Fruit fly (Drosophila melanogaster) whole organism, adult: ENCODE data around the gene CG14053.

Experiments used
- CG12768 ChIP-seq: fragments of 200-800 bp; sonication (Bioruptor generic); optimal IDR thresholded peaks from 2 replicates; lab custom pipeline; 2017; ENCODE audit warnings: missing biosample characterization, missing genetic modification characterization, mild to moderate bottlenecking, moderate library complexity, missing genetic modification reagents
- CG33017 ChIP-seq: fragments of 200-800 bp; sonication (Bioruptor generic); optimal IDR thresholded peaks from 2 replicates; lab custom pipeline; 2018; ENCODE audit warnings: missing biosample characterization, mild to moderate bottlenecking, missing genetic modification characterization, moderate library complexity
- CG7045 ChIP-seq: fragments of 200-800 bp; sonication (Bioruptor generic); optimal IDR thresholded peaks from 2 replicates; lab custom pipeline; 2017; ENCODE audit warnings: missing biosample characterization, mild to moderate bottlenecking, missing genetic modification characterization
- CG7101 ChIP-seq: fragments of 200-800 bp; sonication (Bioruptor generic); optimal IDR thresholded peaks from 2 replicates; lab custom pipeline; 2018; ENCODE audit warnings: missing biosample characterization, mild to moderate bottlenecking, missing genetic modification characterization, moderate library complexity
- Clk ChIP-seq: fragments of 200-800 bp; sonication (Bioruptor generic); optimal IDR thresholded peaks from 2 replicates; lab custom pipeline; 2017; ENCODE audit warnings: missing biosample characterization, missing genetic modification characterization
- Crg-1 ChIP-seq: fragments of 200-800 bp; sonication (Bioruptor generic); optimal IDR thresholded peaks from 2 replicates; lab custom pipeline; 2016; ENCODE audit warnings: missing biosample characterization, missing genetic modification characterization
- bab1 ChIP-seq: fragments of 200-800 bp; sonication (Bioruptor generic); optimal IDR thresholded peaks from 3 replicates; lab custom pipeline; 2019; ENCODE audit warnings: missing biosample characterization, mild to moderate bottlenecking, missing genetic modification characterization, moderate library complexity
- ovo ChIP-seq: fragments of 200-800 bp; sonication (Bioruptor generic); optimal IDR thresholded peaks from 2 replicates; lab custom pipeline; 2016; ENCODE audit warnings: missing biosample characterization, missing genetic modification characterization
- toe ChIP-seq: fragments of 200-800 bp; sonication (Bioruptor generic); optimal IDR thresholded peaks from 2 replicates; lab custom pipeline; 2016; ENCODE audit warnings: missing biosample characterization, missing genetic modification characterization

DNA sequence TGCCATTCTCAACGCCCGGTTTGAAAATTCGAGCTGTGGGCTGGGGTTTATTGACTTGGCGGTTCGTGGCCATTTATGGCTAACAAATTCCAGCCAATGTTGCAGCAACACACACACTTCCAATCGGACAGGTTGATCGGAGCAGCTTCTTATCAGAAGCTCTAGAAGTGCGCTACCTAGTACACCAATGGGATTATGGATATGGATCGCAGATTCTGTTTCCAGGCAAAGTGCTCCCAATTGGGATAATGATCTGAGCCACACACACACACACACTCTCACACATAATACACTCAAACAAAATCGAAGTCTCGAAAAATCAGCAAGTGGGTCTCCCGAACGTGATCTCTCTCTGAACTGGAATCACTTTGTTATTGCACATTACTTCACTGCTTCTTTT is 27.9 kb upstream of the CG14053 start:
- TF ChIP-seq CG7045 (GFP tag; lab: Kevin White, UChicago) (no peak), bab1 (GFP tag; lab: Kevin White, UChicago) (no peak), ovo (GFP tag; lab: Kevin White, UChicago) (no peak), CG33017 (tag; lab: Kevin White, UChicago) (no peak), Clk (GFP tag; lab: Kevin White, UChicago) (no peak), CG7101 (no peak), toe (GFP tag; lab: Kevin White, UChicago) (no peak), Crg-1 (GFP tag; lab: Kevin White, UChicago) (no peak), CG12768 (GFP tag; lab: Kevin White, UChicago) (no peak)
